Fruit fly (Drosophila melanogaster) whole organism, prepupa: ENCODE data around the gene CG8353.

Experiments used
- Blimp-1 ChIP-seq: fragments of 200-800 bp; sonication (Bioruptor generic); optimal IDR thresholded peaks from 3 replicates; lab custom pipeline; 2017; ENCODE audit warnings: missing biosample characterization, missing genetic modification characterization, mild to moderate bottlenecking, moderate library complexity, missing genetic modification reagents
- CG10631 ChIP-seq: fragments of 200-800 bp; sonication (Bioruptor generic); optimal IDR thresholded peaks from 2 replicates; lab custom pipeline; 2016; ENCODE audit warnings: missing biosample characterization, missing genetic modification characterization
- CG10669 ChIP-seq: fragments of 200-800 bp; sonication (Bioruptor generic); optimal IDR thresholded peaks from 3 replicates; lab custom pipeline; 2018; ENCODE audit warnings: missing biosample characterization, mild to moderate bottlenecking, missing genetic modification characterization, moderate library complexity
- CG11294 ChIP-seq: fragments of 200-800 bp; sonication (Bioruptor generic); IDR thresholded peaks from 2 replicates; pipeline ENCODE4 v1.3.6; 2022; ENCODE audit warnings: missing biosample characterization, missing genetic modification characterization
- CG11902 ChIP-seq: fragments of 200-800 bp; sonication (Bioruptor generic); optimal IDR thresholded peaks from 3 replicates; lab custom pipeline; 2016; ENCODE audit warnings: missing biosample characterization, missing genetic modification characterization
- CG1621 ChIP-seq: fragments of 200-800 bp; sonication (Bioruptor generic); optimal IDR thresholded peaks from 3 replicates; lab custom pipeline; 2018; ENCODE audit warnings: missing biosample characterization, mild to moderate bottlenecking, missing genetic modification characterization
- CG16779 ChIP-seq: fragments of 200-800 bp; sonication (Bioruptor generic); optimal IDR thresholded peaks from 3 replicates; lab custom pipeline; 2017; ENCODE audit warnings: missing biosample characterization, mild to moderate bottlenecking, missing genetic modification characterization
- CG3032 ChIP-seq: fragments of 200-800 bp; optimal IDR thresholded peaks from 2 replicates; lab custom pipeline; 2019; ENCODE audit warnings: missing biosample characterization, mild to moderate bottlenecking, missing genetic modification characterization, moderate library complexity
- CG32006 ChIP-seq: fragments of 200-800 bp; sonication (Bioruptor generic); optimal IDR thresholded peaks from 3 replicates; lab custom pipeline; 2017; ENCODE audit warnings: missing biosample characterization, mild to moderate bottlenecking, missing genetic modification characterization
- CG34406 ChIP-seq: fragments of 200-800 bp; sonication (Bioruptor generic); optimal IDR thresholded peaks from 3 replicates; lab custom pipeline; 2016; ENCODE audit warnings: missing biosample characterization, missing genetic modification characterization
- CG3919 ChIP-seq: fragments of 200-800 bp; sonication (Bioruptor generic); optimal IDR thresholded peaks from 3 replicates; lab custom pipeline; 2016; ENCODE audit warnings: missing biosample characterization, missing genetic modification characterization
- CG4318 ChIP-seq: fragments of 200-800 bp; sonication (Bioruptor generic); optimal IDR thresholded peaks from 3 replicates; lab custom pipeline; 2017; ENCODE audit warnings: missing biosample characterization, mild to moderate bottlenecking, missing genetic modification characterization
- CG6163 ChIP-seq: fragments of 200-800 bp; sonication (Bioruptor generic); IDR thresholded peaks from 3 replicates; pipeline ENCODE4 v1.3.6; 2022; ENCODE audit warnings: missing biosample characterization, missing genetic modification characterization
- CG6792 ChIP-seq: fragments of 200-800 bp; sonication (Bioruptor generic); optimal IDR thresholded peaks from 3 replicates; lab custom pipeline; 2016; ENCODE audit warnings: missing biosample characterization, missing genetic modification characterization
- CG6808 ChIP-seq: fragments of 200-800 bp; sonication (Bioruptor generic); optimal IDR thresholded peaks from 3 replicates; lab custom pipeline; 2017; ENCODE audit warnings: missing biosample characterization, missing genetic modification characterization, mild to moderate bottlenecking, moderate library complexity, missing genetic modification reagents
- CG6854 ChIP-seq: fragments of 200-800 bp; sonication (Bioruptor generic); optimal IDR thresholded peaks from 2 replicates; lab custom pipeline; 2017; ENCODE audit warnings: missing biosample characterization, mild to moderate bottlenecking, missing genetic modification characterization
- CG7368 ChIP-seq: fragments of 200-800 bp; sonication (Bioruptor generic); optimal IDR thresholded peaks from 3 replicates; lab custom pipeline; 2016; ENCODE audit warnings: missing biosample characterization, missing genetic modification characterization
- CG8119 ChIP-seq: fragments of 200-800 bp; sonication (Bioruptor generic); IDR thresholded peaks from 3 replicates; pipeline ENCODE4 v1.3.6; 2022; ENCODE audit warnings: missing biosample characterization, missing genetic modification characterization
- CG8319 ChIP-seq: fragments of 200-800 bp; sonication (Bioruptor generic); optimal IDR thresholded peaks from 3 replicates; lab custom pipeline; 2016; ENCODE audit warnings: missing biosample characterization, missing genetic modification characterization
- CG8632 ChIP-seq: fragments of 200-800 bp; sonication (Bioruptor generic); optimal IDR thresholded peaks from 3 replicates; lab custom pipeline; 2016; ENCODE audit warnings: missing biosample characterization, missing genetic modification characterization
- CG9139 ChIP-seq: fragments of 200-800 bp; sonication (Bioruptor generic); optimal IDR thresholded peaks from 3 replicates; lab custom pipeline; 2017; ENCODE audit warnings: missing biosample characterization, mild to moderate bottlenecking, missing genetic modification characterization
- Eip78C ChIP-seq: fragments of 200-800 bp; sonication (Bioruptor generic); peaks from one replicate; lab custom pipeline; 2016; ENCODE audit warnings: missing biosample characterization, missing genetic modification characterization
- Eip93F ChIP-seq: fragments of 200-800 bp; sonication (Bioruptor generic); optimal IDR thresholded peaks from 2 replicates; lab custom pipeline; 2016; ENCODE audit warnings: missing biosample characterization, mild to moderate bottlenecking, missing genetic modification characterization
- Ets21C ChIP-seq: fragments of 200-800 bp; sonication (Bioruptor generic); optimal IDR thresholded peaks from 3 replicates; lab custom pipeline; 2016; ENCODE audit warnings: missing biosample characterization, missing genetic modification characterization
- Ets96B ChIP-seq: fragments of 200-800 bp; optimal IDR thresholded peaks from 2 replicates; lab custom pipeline; 2019; ENCODE audit warnings: missing biosample characterization, mild to moderate bottlenecking, missing genetic modification characterization, moderate library complexity
- Gug ChIP-seq: fragments of 200-800 bp; sonication (Bioruptor generic); IDR thresholded peaks from 2 replicates; pipeline ENCODE4 v1.3.6; 2022; ENCODE audit warnings: missing biosample characterization, missing genetic modification characterization
- Hr39 ChIP-seq: fragments of 200-800 bp; sonication (Bioruptor generic); optimal IDR thresholded peaks from 2 replicates; lab custom pipeline; 2016; ENCODE audit warnings: missing biosample characterization, missing genetic modification characterization
- Hr4 ChIP-seq: fragments of 200-800 bp; sonication (Bioruptor generic); optimal IDR thresholded peaks from 3 replicates; lab custom pipeline; 2016; ENCODE audit warnings: missing biosample characterization, missing genetic modification characterization
- Lpt ChIP-seq: fragments of 200-800 bp; sonication (Bioruptor generic); optimal IDR thresholded peaks from 3 replicates; lab custom pipeline; 2016; ENCODE audit warnings: missing biosample characterization, missing genetic modification characterization
- Met ChIP-seq: fragments of 200-800 bp; sonication (Bioruptor generic); optimal IDR thresholded peaks from 3 replicates; lab custom pipeline; 2016; ENCODE audit warnings: missing biosample characterization, missing genetic modification characterization
- OdsH ChIP-seq: fragments of 200-800 bp; sonication (Bioruptor generic); optimal IDR thresholded peaks from 3 replicates; lab custom pipeline; 2016; ENCODE audit warnings: missing biosample characterization, missing genetic modification characterization
- Smox ChIP-seq: fragments of 200-800 bp; sonication (Bioruptor generic); optimal IDR thresholded peaks from 3 replicates; lab custom pipeline; 2016; ENCODE audit warnings: missing biosample characterization, missing genetic modification characterization
- Sox14 ChIP-seq: fragments of 200-800 bp; sonication (Bioruptor generic); optimal IDR thresholded peaks from 3 replicates; lab custom pipeline; 2016; ENCODE audit warnings: missing biosample characterization, missing genetic modification characterization
- Sox15 ChIP-seq: fragments of 200-800 bp; sonication (Bioruptor generic); optimal IDR thresholded peaks from 3 replicates; lab custom pipeline; 2016; ENCODE audit warnings: missing biosample characterization, missing genetic modification characterization
- achi ChIP-seq: fragments of 200-800 bp; sonication (Bioruptor generic); optimal IDR thresholded peaks from 3 replicates; lab custom pipeline; 2016; ENCODE audit warnings: missing biosample characterization, missing genetic modification characterization
- acj6 ChIP-seq: fragments of 200-800 bp; sonication (Bioruptor generic); optimal IDR thresholded peaks from 3 replicates; lab custom pipeline; 2016; ENCODE audit warnings: missing biosample characterization, missing genetic modification characterization
- dac ChIP-seq: fragments of 200-800 bp; sonication (Bioruptor generic); optimal IDR thresholded peaks from 2 replicates; lab custom pipeline; 2017; ENCODE audit warnings: missing biosample characterization, mild to moderate bottlenecking, missing genetic modification characterization
- dsx ChIP-seq: fragments of 200-800 bp; optimal IDR thresholded peaks from 3 replicates; lab custom pipeline; 2019; ENCODE audit warnings: missing biosample characterization, mild to moderate bottlenecking, missing genetic modification characterization, moderate library complexity; ENCODE audit not compliant: poor library complexity, severe bottlenecking
- eg ChIP-seq: fragments of 200-800 bp; sonication (Bioruptor generic); IDR thresholded peaks from 3 replicates; pipeline ENCODE4 v1.3.6; 2022; ENCODE audit warnings: missing biosample characterization, missing genetic modification characterization
- esn ChIP-seq: fragments of 200-800 bp; sonication (Bioruptor generic); optimal IDR thresholded peaks from 2 replicates; lab custom pipeline; 2016; ENCODE audit warnings: missing biosample characterization, mild to moderate bottlenecking, missing genetic modification characterization, moderate library complexity
- fkh ChIP-seq: fragments of 200-800 bp; sonication (Bioruptor generic); optimal IDR thresholded peaks from 3 replicates; lab custom pipeline; 2017; ENCODE audit warnings: missing biosample characterization, mild to moderate bottlenecking, missing genetic modification characterization, moderate library complexity
- lz ChIP-seq: fragments of 200-800 bp; sonication (Bioruptor generic); optimal IDR thresholded peaks from 3 replicates; lab custom pipeline; 2016; ENCODE audit warnings: missing biosample characterization, missing genetic modification characterization
- net ChIP-seq: fragments of 200-800 bp; sonication (Bioruptor generic); optimal IDR thresholded peaks from 3 replicates; lab custom pipeline; 2016; ENCODE audit warnings: missing biosample characterization, missing genetic modification characterization
- pdm3 ChIP-seq: fragments of 200-800 bp; sonication (Bioruptor generic); optimal IDR thresholded peaks from 3 replicates; lab custom pipeline; 2016; ENCODE audit warnings: missing biosample characterization, missing genetic modification characterization
- spab ChIP-seq: fragments of 200-800 bp; sonication (Bioruptor generic); optimal IDR thresholded peaks from 2 replicates; lab custom pipeline; 2017; ENCODE audit warnings: missing biosample characterization, mild to moderate bottlenecking, missing genetic modification characterization, missing genetic modification reagents
- ss ChIP-seq, 2 experiments: fragments of 200-800 bp; sonication (Bioruptor generic); optimal IDR thresholded peaks; 2 replicates in 1 of 2; 3 replicates in 1 of 2; lab custom pipeline; 2017 to 2018; ENCODE audit warnings: mild to moderate bottlenecking in 2 of 2, missing biosample characterization in 2 of 2, missing genetic modification characterization in 2 of 2, moderate library complexity in 1 of 2
- svp ChIP-seq: fragments of 200-800 bp; sonication (Bioruptor generic); peaks from one replicate; lab custom pipeline; 2016; ENCODE audit warnings: missing biosample characterization, missing genetic modification characterization
- topi ChIP-seq: fragments of 200-800 bp; sonication (Bioruptor generic); optimal IDR thresholded peaks from 3 replicates; lab custom pipeline; 2016; ENCODE audit warnings: missing biosample characterization, missing genetic modification characterization
- vri ChIP-seq: fragments of 200-800 bp; sonication (Bioruptor generic); optimal IDR thresholded peaks from 3 replicates; lab custom pipeline; 2016; ENCODE audit warnings: missing biosample characterization, mild to moderate bottlenecking, missing genetic modification characterization

The CG8353 gene

DNA sequence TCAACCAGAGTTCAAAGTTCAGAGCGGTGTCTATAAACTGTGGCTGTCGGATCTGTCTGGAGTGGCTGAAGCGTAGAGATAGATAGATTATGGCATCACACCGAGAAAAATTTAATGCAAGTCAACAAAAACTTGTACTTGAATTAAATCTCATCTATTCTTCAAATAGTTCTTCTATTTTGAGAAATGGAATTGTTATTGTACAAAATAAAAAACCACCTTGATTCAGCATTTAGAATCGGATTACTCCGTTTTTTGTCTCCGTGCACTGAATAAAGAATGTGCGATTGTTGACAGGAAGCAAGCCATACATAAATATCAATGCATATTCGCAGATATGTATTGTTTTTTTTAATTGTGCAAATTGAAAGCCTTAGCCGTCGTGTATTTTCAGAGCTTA, 15.8 kb downstream of the CG8353 start (continued):
- TF ChIP-seq CG7368 (GFP tag; lab: Kevin White, UChicago) (no peak), Lpt (GFP tag; lab: Kevin White, UChicago) (no peak), OdsH (GFP tag; lab: Kevin White, UChicago) (peak; percentile 61), CG8119 (GFP tag; lab: Robert Waterston, UW) (peak; percentile 65), eg (GFP tag; lab: Robert Waterston, UW) (peak; percentile 90), spab (no peak), Ets96B (tag; lab: Kevin White, UChicago) (peak; percentile 59), pdm3 (GFP tag; lab: Kevin White, UChicago) (peak; percentile 56), Sox14 (GFP tag; lab: Kevin White, UChicago) (peak; percentile 67), CG6792 (GFP tag; lab: Kevin White, UChicago) (peak; percentile 53), Smox (GFP tag; lab: Kevin White, UChicago) (no peak), vri (GFP tag; lab: Kevin White, UChicago) (peak; percentile 67), CG8632 (peak; percentile 52), CG6163 (GFP tag; lab: Robert Waterston, UW) (peak; percentile 87), Ets21C (GFP tag; lab: Kevin White, UChicago) (peak; percentile 52), ss (GFP tag; optimal IDR thresholded peaks at IDR 0.05; lab: Kevin White, UChicago) (peak; percentile 51 to 79), CG32006 (GFP tag; lab: Kevin White, UChicago) (peak; percentile 32), Eip78C (GFP tag; lab: Kevin White, UChicago) (peak; percentile 92), Met (GFP tag; lab: Kevin White, UChicago) (peak; percentile 77), CG11902 (GFP tag; lab: Kevin White, UChicago) (peak; percentile 58), CG6854 (GFP tag; lab: Kevin White, UChicago) (peak; percentile 8), CG3919 (GFP tag; lab: Kevin White, UChicago) (peak; percentile 71), CG34406 (GFP tag; lab: Kevin White, UChicago) (peak; percentile 46), dac (GFP tag; lab: Kevin White, UChicago) (no peak), net (peak; percentile 56), Hr39 (GFP tag; lab: Kevin White, UChicago) (peak; percentile 69), CG4318 (GFP tag; lab: Kevin White, UChicago) (no peak), CG9139 (no peak), fkh (GFP tag; lab: Kevin White, UChicago) (no peak), svp (GFP tag; lab: Kevin White, UChicago) (peak; percentile 98), CG11294 (GFP tag; lab: Robert Waterston, UW) (peak; percentile 68; the same call in 1 of the 2 replicates)

dm6 chr2L:8230255-8230654, 16.4 kb downstream of the CG8353 start:
- TF ChIP-seq Blimp-1 (GFP tag; lab: Kevin White, UChicago): no peak
- no peak for TF ChIP-seq CG4318 (GFP tag; lab: Kevin White, UChicago)
- TF ChIP-seq CG10631 (GFP tag; lab: Kevin White, UChicago): no peak
- no peak for TF ChIP-seq CG7368 (GFP tag; lab: Kevin White, UChicago)
- TF ChIP-seq CG11294 (GFP tag; lab: Robert Waterston, UW): no peak
- no peak for TF ChIP-seq lz (GFP tag; lab: Kevin White, UChicago)
- TF ChIP-seq CG6792 (GFP tag; lab: Kevin White, UChicago): no peak
- no peak for TF ChIP-seq dsx
- TF ChIP-seq CG8119 (GFP tag; lab: Robert Waterston, UW): peak; percentile 26; the same call in 1 of the 3 replicates
- no peak for TF ChIP-seq CG8632
- peak; percentile 5 for TF ChIP-seq esn (GFP tag; lab: Kevin White, UChicago)
- no peak for TF ChIP-seq CG32006 (GFP tag; lab: Kevin White, UChicago)
- TF ChIP-seq CG8319: no peak
- TF ChIP-seq eg (GFP tag; lab: Robert Waterston, UW): peak; percentile 36; the same call in 1 of the 3 replicates
- no peak for TF ChIP-seq CG3032
- peak; percentile 3 for TF ChIP-seq Sox15 (GFP tag; lab: Kevin White, UChicago)
- no peak for TF ChIP-seq Smox (GFP tag; lab: Kevin White, UChicago)
- TF ChIP-seq CG6808: no peak
- TF ChIP-seq achi (GFP tag; lab: Kevin White, UChicago): no peak
- TF ChIP-seq dac (GFP tag; lab: Kevin White, UChicago): no peak
- TF ChIP-seq Sox14 (GFP tag; lab: Kevin White, UChicago): no peak
- TF ChIP-seq CG16779 (tag; lab: Kevin White, UChicago): no peak
- peak; percentile 3 for TF ChIP-seq CG10669
- no peak for TF ChIP-seq Hr4
- TF ChIP-seq CG1621 (tag; lab: Kevin White, UChicago): no peak
- TF ChIP-seq Hr39 (GFP tag; lab: Kevin White, UChicago): no peak
- no peak for TF ChIP-seq Eip93F (GFP tag; lab: Kevin White, UChicago)
- no peak for TF ChIP-seq Ets96B (tag; lab: Kevin White, UChicago)
- no peak for TF ChIP-seq acj6 (GFP tag; lab: Kevin White, UChicago)
- TF ChIP-seq topi: no peak
- TF ChIP-seq Gug (GFP tag; lab: Robert Waterston, UW): no peak
